Worm (Caenorhabditis elegans) whole organism, midembryonic: ENCODE measurements around the gene Y38E10A.28.

Source experiments
- flt-1 ChIP-seq: fragments of 200-800 bp; sonication (Bioruptor generic); IDR thresholded peaks from 2 replicates; pipeline ENCODE4 v1.3.6; 2022; ENCODE audit warnings: missing genetic modification characterization, missing compliant biosample characterization
- klf-2 ChIP-seq: fragments of 200-800 bp; sonication (Bioruptor generic); conservative IDR thresholded peaks from 2 replicates; pipeline ENCODE4 v1.3.6; 2022; ENCODE audit warnings: missing genetic modification reagents, missing genetic modification characterization, missing compliant biosample characterization
- med-1 ChIP-seq: sonication (generic microtip); optimal IDR thresholded peaks from 2 replicates; lab custom pipeline; 2017; ENCODE audit warnings: missing genetic modification characterization, mild to moderate bottlenecking, missing compliant biosample characterization, antibody characterized with exemption, missing genetic modification reagents; ENCODE audit not compliant: insufficient read depth
- ref-1 ChIP-seq: fragments of 200-800 bp; sonication (Bioruptor generic); conservative IDR thresholded peaks from 2 replicates; pipeline ENCODE4 v1.3.6; 2022; ENCODE audit warnings: missing genetic modification reagents, missing genetic modification characterization, missing compliant biosample characterization
- tab-1 ChIP-seq: fragments of 200-800 bp; sonication (Bioruptor generic); IDR thresholded peaks from 2 replicates; pipeline ENCODE4 v1.3.6; 2022; ENCODE audit warnings: missing genetic modification characterization, missing compliant biosample characterization
- ztf-29 ChIP-seq: fragments of 200-800 bp; sonication (Bioruptor generic); IDR thresholded peaks from 2 replicates; pipeline ENCODE4 v1.3.6; 2022; ENCODE audit warnings: missing genetic modification reagents, missing genetic modification characterization, missing compliant biosample characterization

DNA sequence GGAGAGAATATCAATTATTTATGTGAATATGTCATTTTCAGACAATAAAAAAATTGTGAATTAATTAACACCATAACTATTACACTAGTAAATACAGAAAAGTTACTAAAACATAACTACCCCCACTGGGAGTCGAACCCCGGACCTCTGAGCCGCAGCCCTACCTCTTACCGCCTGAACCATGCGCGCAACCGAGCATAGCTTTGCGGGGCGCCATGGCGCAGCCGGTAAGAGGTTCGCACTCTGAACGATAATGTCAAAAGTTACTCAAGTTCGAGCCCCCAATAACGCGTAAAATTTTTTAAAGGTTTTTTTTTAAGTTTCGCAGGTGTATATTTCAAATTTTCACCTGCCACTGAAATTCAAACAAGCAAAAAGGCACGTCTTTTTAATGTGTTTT, 36.6 kb downstream of the Y38E10A.28 start:
- TF ChIP-seq tab-1 (no peak), ztf-29 (GFP tag; lab: Robert Waterston, UW) (no peak), med-1 (no peak), flt-1 (GFP tag; lab: Robert Waterston, UW) (no peak), ref-1 (GFP tag; lab: Robert Waterston, UW) (no peak), klf-2 (no peak)
